Fruit fly (Drosophila melanogaster): ENCODE data around the gene Afti.

Afti gene

DNA sequence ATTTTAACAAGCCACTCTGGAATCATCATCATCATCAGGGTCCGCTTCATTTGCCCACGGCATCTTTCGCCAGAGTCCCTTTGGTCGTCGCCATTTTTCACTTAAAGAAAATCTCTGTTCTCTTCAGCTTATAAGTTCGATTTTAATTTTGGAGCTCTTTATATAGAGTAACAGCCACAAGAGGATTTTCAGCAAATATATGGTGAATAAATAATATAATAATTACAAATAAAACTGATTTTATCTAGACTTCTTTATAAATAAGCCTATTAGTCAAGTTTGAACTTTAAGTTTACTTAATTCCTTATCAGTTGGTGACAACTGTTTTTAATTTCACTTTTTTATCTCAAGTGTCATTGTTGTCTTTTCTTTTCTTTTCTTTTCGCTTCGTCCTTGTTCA, 22.0 kb upstream of the Afti start (continued):
- TF ChIP-seq Stat92E (GFP tag; optimal IDR thresholded peaks at IDR 0.05) (no peak), fd96Cb (tag; optimal IDR thresholded peaks at IDR 0.05) (peak; percentile 4), CG11093 (GFP tag; IDR thresholded peaks at IDR 0.05) (no peak), grau (tag; optimal IDR thresholded peaks at IDR 0.05) (peak; percentile 41), trem (tag; optimal IDR thresholded peaks at IDR 0.05) (no peak), CG32767 (GFP tag; IDR thresholded peaks at IDR 0.05) (no peak), CG3838 (GFP tag; optimal IDR thresholded peaks at IDR 0.05) (no peak), Lim3 (GFP tag; IDR thresholded peaks at IDR 0.05) (no peak), bcd (GFP tag; optimal IDR thresholded peaks at IDR 0.05) (no peak), CG14710 (tag; optimal IDR thresholded peaks at IDR 0.05) (no peak), dati (GFP tag; IDR thresholded peaks at IDR 0.05) (no peak), Atf-2 (GFP tag; optimal IDR thresholded peaks at IDR 0.05) (no peak), CG15696 (tag; optimal IDR thresholded peaks at IDR 0.05) (no peak), CG17359 (tag; optimal IDR thresholded peaks at IDR 0.05) (peak; percentile 7), pho (GFP tag; optimal IDR thresholded peaks at IDR 0.05) (no peak), Rfx (GFP tag; IDR thresholded peaks at IDR 0.05) (no peak), CkIIα-i1 (GFP tag; IDR thresholded peaks at IDR 0.05) (no peak), CrebB (tag; optimal IDR thresholded peaks at IDR 0.05) (no peak), MTF-1 (GFP tag; optimal IDR thresholded peaks at IDR 0.05; ENCODE audit: borderline replicate concordance) (no peak), Med (GFP tag) (no peak), CG32772 (GFP tag; IDR thresholded peaks at IDR 0.05) (no peak), Lpt (GFP tag; optimal IDR thresholded peaks at IDR 0.05) (no peak), CG7372 (GFP tag; IDR thresholded peaks at IDR 0.05) (no peak), CG13123 (GFP tag; optimal IDR thresholded peaks at IDR 0.05) (no peak), fru (optimal IDR thresholded peaks at IDR 0.05) (no peak), CG7839 (tag; optimal IDR thresholded peaks at IDR 0.05) (peak; percentile 25), Bdp1 (GFP tag; optimal IDR thresholded peaks at IDR 0.05) (no peak), Adf1 (GFP tag; IDR thresholded peaks at IDR 0.05) (no peak), Gug (GFP tag; IDR thresholded peaks at IDR 0.05) (no peak), peb (GFP tag; IDR thresholded peaks at IDR 0.05) (no peak), CG1024 (GFP tag; IDR thresholded peaks at IDR 0.05) (no peak), slbo (GFP tag; IDR thresholded peaks at IDR 0.05) (0 out of 2 replicates have a peak, but pooled peaks have one; percentile 4), repo (GFP tag; optimal IDR thresholded peaks at IDR 0.05) (no peak), tx (GFP tag; optimal IDR thresholded peaks at IDR 0.05) (no peak), CG4617 (GFP tag; optimal IDR thresholded peaks at IDR 0.05; ENCODE audit: borderline replicate concordance) (no peak), bsh (GFP tag; optimal IDR thresholded peaks at IDR 0.05) (no peak), inv (GFP tag; IDR thresholded peaks at IDR 0.05; ENCODE audit: partially characterized antibody) (no peak), CG8478 (optimal IDR thresholded peaks at IDR 0.05) (no peak), E2f1 (GFP tag; IDR thresholded peaks at IDR 0.05) (no peak), CG15073 (GFP tag; optimal IDR thresholded peaks at IDR 0.05) (no peak), PHDP (tag; optimal IDR thresholded peaks at IDR 0.05) (peak; percentile 12), maf-S (GFP tag; optimal IDR thresholded peaks at IDR 0.05) (no peak), CG15269 (tag; optimal IDR thresholded peaks at IDR 0.05) (peak; percentile 9), pros (GFP tag; optimal IDR thresholded peaks at IDR 0.05) (no peak), NK7.1 (GFP tag; optimal IDR thresholded peaks at IDR 0.05) (no peak), cwo (GFP tag; optimal IDR thresholded peaks at IDR 0.05) (peak; percentile 43), CG17802 (tag; optimal IDR thresholded peaks at IDR 0.05) (no peak), E2f2 (GFP tag; IDR thresholded peaks at IDR 0.05) (no peak), CG17385 (GFP tag; optimal IDR thresholded peaks at IDR 0.05) (no peak), CG2120 (GFP tag; optimal IDR thresholded peaks at IDR 0.05) (peak; percentile 13), ase (GFP tag; IDR thresholded peaks at IDR 0.05) (no peak), ci (GFP tag; IDR thresholded peaks at IDR 0.05) (no peak), twi (tag; optimal IDR thresholded peaks at IDR 0.05) (no peak)

Data from whole organism, embryonic.